Fruit fly (Drosophila melanogaster) whole organism, adult: Measurements from ENCODE around the gene CG14401.

Experiments
- CG11617 ChIP-seq: fragments of 200-800 bp; sonication (Bioruptor generic); optimal IDR thresholded peaks from 2 replicates; lab custom pipeline; 2017; ENCODE audit warnings: mild to moderate bottlenecking, missing biosample characterization, missing genetic modification reagents, missing genetic modification characterization
- CG14711 ChIP-seq: fragments of 200-800 bp; sonication (Bioruptor generic); optimal IDR thresholded peaks from 2 replicates; lab custom pipeline; 2018; ENCODE audit warnings: missing biosample characterization, mild to moderate bottlenecking, missing genetic modification characterization, moderate library complexity
- CG33017 ChIP-seq: fragments of 200-800 bp; sonication (Bioruptor generic); optimal IDR thresholded peaks from 2 replicates; lab custom pipeline; 2018; ENCODE audit warnings: missing biosample characterization, mild to moderate bottlenecking, missing genetic modification characterization, moderate library complexity
- CG7101 ChIP-seq: fragments of 200-800 bp; sonication (Bioruptor generic); optimal IDR thresholded peaks from 2 replicates; lab custom pipeline; 2018; ENCODE audit warnings: missing biosample characterization, mild to moderate bottlenecking, missing genetic modification characterization, moderate library complexity
- Clk ChIP-seq: fragments of 200-800 bp; sonication (Bioruptor generic); optimal IDR thresholded peaks from 2 replicates; lab custom pipeline; 2017; ENCODE audit warnings: missing biosample characterization, missing genetic modification characterization
- Crg-1 ChIP-seq: fragments of 200-800 bp; sonication (Bioruptor generic); optimal IDR thresholded peaks from 2 replicates; lab custom pipeline; 2016; ENCODE audit warnings: missing biosample characterization, missing genetic modification characterization
- bab1 ChIP-seq: fragments of 200-800 bp; sonication (Bioruptor generic); optimal IDR thresholded peaks from 3 replicates; lab custom pipeline; 2019; ENCODE audit warnings: missing biosample characterization, mild to moderate bottlenecking, missing genetic modification characterization, moderate library complexity
- cic ChIP-seq: fragments of 200-800 bp; sonication (Bioruptor generic); optimal IDR thresholded peaks from 2 replicates; lab custom pipeline; 2017; ENCODE audit warnings: missing biosample characterization, mild to moderate bottlenecking, missing genetic modification characterization, moderate library complexity
- kay ChIP-seq: fragments of 200-800 bp; sonication (Bioruptor generic); peaks from one replicate; lab custom pipeline; 2016; ENCODE audit warnings: missing biosample characterization, missing genetic modification characterization, borderline replicate concordance
- tj ChIP-seq: fragments of 200-800 bp; sonication (Bioruptor generic); optimal IDR thresholded peaks from 3 replicates; lab custom pipeline; 2017; ENCODE audit warnings: missing biosample characterization, mild to moderate bottlenecking, missing genetic modification characterization, moderate library complexity
- toe ChIP-seq: fragments of 200-800 bp; sonication (Bioruptor generic); optimal IDR thresholded peaks from 2 replicates; lab custom pipeline; 2016; ENCODE audit warnings: missing biosample characterization, missing genetic modification characterization

DNA sequence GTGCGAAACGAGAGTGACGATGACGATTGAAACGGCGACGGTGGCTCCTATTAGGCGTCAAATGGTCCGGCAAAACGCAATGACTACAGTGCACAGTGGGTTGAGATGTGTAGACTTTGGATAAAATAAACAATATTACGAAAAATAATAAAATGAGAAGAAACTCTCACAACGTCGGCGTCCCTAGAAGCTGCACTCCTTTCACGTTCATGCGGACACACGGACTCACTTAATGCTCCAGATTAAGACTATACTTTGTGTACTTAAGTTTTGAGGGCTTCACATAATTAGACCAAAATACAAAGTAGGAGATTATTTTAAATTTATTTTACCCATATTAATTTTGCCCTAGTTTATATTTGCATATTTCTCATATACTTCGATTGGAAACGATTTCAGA is 29.6 kb upstream of the CG14401 start:
- no peak for TF ChIP-seq CG33017
- no peak for TF ChIP-seq toe (GFP tag; lab: Kevin White, UChicago)
- TF ChIP-seq Clk (GFP tag; lab: Kevin White, UChicago): no peak
- no peak for TF ChIP-seq CG14711 (tag; lab: Kevin White, UChicago)
- TF ChIP-seq kay (GFP tag; lab: Kevin White, UChicago): no peak
- TF ChIP-seq tj (GFP tag; lab: Kevin White, UChicago): no peak
- TF ChIP-seq Crg-1: no peak
- no peak for TF ChIP-seq CG7101
- TF ChIP-seq cic (GFP tag; lab: Kevin White, UChicago): no peak
- no peak for TF ChIP-seq CG11617 (GFP tag; lab: Kevin White, UChicago)
- TF ChIP-seq bab1 (GFP tag; lab: Kevin White, UChicago): no peak
